Worm (Caenorhabditis elegans) whole organism, early embryonic: ENCODE results near the gene mex-1.
A peak's percentile ranks its signal among the peaks of the same experiment; 100 is the strongest.

ENCODE experiments used
- B0310.2 ChIP-seq: sonication (generic microtip); optimal IDR thresholded peaks from 2 replicates; lab custom pipeline; 2016; ENCODE audit warnings: mild to moderate bottlenecking, missing genetic modification characterization, missing compliant biosample characterization
- F13C5.2 ChIP-seq: sonication (generic microtip); optimal IDR thresholded peaks from 2 replicates; lab custom pipeline; 2017; ENCODE audit warnings: mild to moderate bottlenecking, missing genetic modification characterization, inconsistent platforms, missing compliant biosample characterization
- aly-1 ChIP-seq: sonication (generic microtip); optimal IDR thresholded peaks from 2 replicates; lab custom pipeline; 2016; ENCODE audit warnings: missing genetic modification characterization, missing compliant biosample characterization
- ama-1 ChIP-seq: fragments of 150-350 bp; optimal IDR thresholded peaks from 2 replicates; lab custom pipeline; 2014
- ceh-13 ChIP-seq: fragments of 200-800 bp; sonication (Bioruptor generic); optimal IDR thresholded peaks from 2 replicates; lab custom pipeline; 2018; ENCODE audit warnings: mild to moderate bottlenecking, missing genetic modification characterization, missing compliant biosample characterization
- ceh-36 ChIP-seq: sonication (generic microtip); optimal IDR thresholded peaks from 2 replicates; lab custom pipeline; 2016; ENCODE audit warnings: missing genetic modification characterization, inconsistent platforms, missing compliant biosample characterization
- ets-7 ChIP-seq: sonication (generic microtip); optimal IDR thresholded peaks from 2 replicates; lab custom pipeline; 2016; ENCODE audit warnings: missing genotype, missing genetic modification characterization, missing compliant biosample characterization
- flt-1 ChIP-seq: fragments of 200-800 bp; sonication (Bioruptor generic); IDR thresholded peaks from 2 replicates; pipeline ENCODE4 v1.3.6; 2022; ENCODE audit warnings: missing genetic modification characterization, missing compliant biosample characterization
- hmbx-1 ChIP-seq: sonication (generic microtip); optimal IDR thresholded peaks from 2 replicates; lab custom pipeline; 2016; ENCODE audit warnings: mild to moderate bottlenecking, missing genetic modification characterization, missing compliant biosample characterization
- hmg-4 ChIP-seq: fragments of 200-800 bp; sonication (Bioruptor generic); optimal IDR thresholded peaks from 2 replicates; lab custom pipeline; 2018; ENCODE audit warnings: mild to moderate bottlenecking, missing genetic modification characterization, missing compliant biosample characterization
- hnd-1 ChIP-seq: sonication (generic microtip); optimal IDR thresholded peaks from 2 replicates; lab custom pipeline; 2016; ENCODE audit warnings: missing genetic modification characterization, missing compliant biosample characterization
- pes-1 ChIP-seq: fragments of 200-800 bp; sonication (Bioruptor generic); IDR thresholded peaks from 2 replicates; pipeline ENCODE4 v1.3.6; 2022; ENCODE audit warnings: missing genetic modification reagents, missing genetic modification characterization, missing compliant biosample characterization
- scrt-1 ChIP-seq: fragments of 200-800 bp; sonication (Bioruptor generic); IDR thresholded peaks from 2 replicates; pipeline ENCODE4 v1.3.6; 2022; ENCODE audit warnings: missing genetic modification characterization, missing compliant biosample characterization
- sea-1 ChIP-seq: fragments of 200-800 bp; sonication (Bioruptor generic); conservative IDR thresholded peaks from 2 replicates; pipeline ENCODE4 v1.3.6; 2022; ENCODE audit warnings: missing genetic modification characterization, missing compliant biosample characterization
- tbx-11 ChIP-seq: fragments of 200-800 bp; sonication (Bioruptor generic); IDR thresholded peaks from 2 replicates; pipeline ENCODE4 v1.3.6; 2022; ENCODE audit warnings: missing genetic modification characterization, missing compliant biosample characterization
- tbx-37 ChIP-seq: fragments of 200-800 bp; sonication (Bioruptor generic); conservative IDR thresholded peaks from 2 replicates; pipeline ENCODE4 v1.3.6; 2022; ENCODE audit warnings: missing genetic modification reagents, missing genetic modification characterization, missing compliant biosample characterization
- tra-4 ChIP-seq: sonication (generic microtip); optimal IDR thresholded peaks from 2 replicates; lab custom pipeline; 2017; ENCODE audit warnings: missing genetic modification characterization, missing compliant biosample characterization

Gene mex-1

DNA sequence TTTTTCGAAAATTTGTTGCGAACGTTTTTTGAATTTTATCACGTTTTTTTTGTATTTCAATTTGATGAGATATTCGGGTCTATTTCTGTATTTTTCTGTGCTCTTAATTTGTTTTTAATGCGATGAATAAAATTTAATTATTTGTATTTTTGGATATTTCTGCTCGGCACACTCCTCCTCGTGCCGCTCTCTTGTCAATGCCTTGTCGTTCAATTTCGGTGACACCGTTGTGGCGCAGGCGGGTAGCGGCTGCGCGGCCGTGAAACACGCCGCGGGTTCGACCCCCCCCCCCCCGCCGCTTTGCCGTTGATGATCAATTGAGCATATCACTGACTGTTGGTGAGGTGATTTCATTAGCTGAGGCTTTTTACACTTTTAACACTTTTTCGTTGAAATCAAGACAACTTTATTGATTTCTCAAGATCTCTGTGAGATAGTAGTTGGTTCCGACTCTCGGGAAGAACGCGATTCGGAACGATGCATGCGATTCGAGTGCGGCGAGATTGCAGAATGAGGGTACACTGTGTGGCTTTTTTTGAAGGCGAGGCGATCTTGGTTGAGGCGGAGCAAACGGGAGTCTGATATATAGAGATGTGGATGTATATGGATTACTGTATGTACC, 7.7 kb upstream of the mex-1 start:
- TF ChIP-seq tbx-37 (peak; percentile 100), hmg-4 (GFP tag; lab: Kevin White, UChicago) (peak; percentile 100), ama-1 (lab: Kevin White, UChicago) (no peak), scrt-1 (GFP tag; lab: Robert Waterston, UW) (peak; percentile 100), sea-1 (peak; percentile 100), flt-1 (GFP tag; lab: Robert Waterston, UW) (peak; percentile 100), tra-4 (tag; lab: Kevin White, UChicago) (peak; percentile 100), ceh-36 (peak; percentile 99), F13C5.2 (tag; lab: Kevin White, UChicago) (peak; percentile 100), hnd-1 (tag; lab: Kevin White, UChicago) (peak; percentile 98), tbx-11 (GFP tag; lab: Robert Waterston, UW) (peak; percentile 100), ets-7 (tag; lab: Kevin White, UChicago) (peak; percentile 98), hmbx-1 (tag; lab: Kevin White, UChicago) (peak; percentile 96), aly-1 (peak; percentile 99), pes-1 (peak; percentile 99), ceh-13 (GFP tag; lab: Kevin White, UChicago) (peak; percentile 100), B0310.2 (tag; lab: Kevin White, UChicago) (peak; percentile 99)

DNA sequence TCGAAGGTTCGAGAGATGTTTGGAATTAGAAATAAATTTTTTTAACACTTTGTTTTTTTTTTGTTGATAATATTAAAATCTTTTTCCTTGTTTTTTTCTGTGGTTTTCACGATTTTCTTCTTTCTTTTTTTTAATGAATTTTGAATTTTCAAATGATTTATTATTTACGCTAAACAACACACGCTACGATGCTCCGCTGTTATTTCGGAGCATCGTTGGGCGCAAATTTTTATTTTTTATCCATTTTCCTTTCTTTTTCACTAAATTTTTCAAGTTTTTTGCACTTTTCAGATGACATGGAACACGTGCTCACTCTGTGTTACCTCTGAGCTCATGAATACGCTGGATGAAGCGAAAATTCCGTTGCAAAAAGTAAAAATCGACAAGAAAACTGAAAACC, 6.4 kb upstream of the mex-1 start, which contains the start of the genes W03C9.1 and W03C9.2:
Gene W03C9.1, minus strand, starts transcription at position 46 of the 400 bp plus-strand sequence.
Gene W03C9.2, plus strand, starts transcription at position 286 of the 400 bp plus-strand sequence.
- no peak for TF ChIP-seq hmbx-1 (tag; lab: Kevin White, UChicago)
- no peak for TF ChIP-seq ama-1 (lab: Kevin White, UChicago)
- no peak for TF ChIP-seq aly-1
- TF ChIP-seq tra-4 (tag; lab: Kevin White, UChicago) = no peak
- TF ChIP-seq sea-1 = no peak
- no peak for TF ChIP-seq tbx-11 (GFP tag; lab: Robert Waterston, UW)
- TF ChIP-seq pes-1 = no peak
- TF ChIP-seq flt-1 (GFP tag; lab: Robert Waterston, UW) = no peak
- TF ChIP-seq F13C5.2 (tag; lab: Kevin White, UChicago) = no peak

DNA sequence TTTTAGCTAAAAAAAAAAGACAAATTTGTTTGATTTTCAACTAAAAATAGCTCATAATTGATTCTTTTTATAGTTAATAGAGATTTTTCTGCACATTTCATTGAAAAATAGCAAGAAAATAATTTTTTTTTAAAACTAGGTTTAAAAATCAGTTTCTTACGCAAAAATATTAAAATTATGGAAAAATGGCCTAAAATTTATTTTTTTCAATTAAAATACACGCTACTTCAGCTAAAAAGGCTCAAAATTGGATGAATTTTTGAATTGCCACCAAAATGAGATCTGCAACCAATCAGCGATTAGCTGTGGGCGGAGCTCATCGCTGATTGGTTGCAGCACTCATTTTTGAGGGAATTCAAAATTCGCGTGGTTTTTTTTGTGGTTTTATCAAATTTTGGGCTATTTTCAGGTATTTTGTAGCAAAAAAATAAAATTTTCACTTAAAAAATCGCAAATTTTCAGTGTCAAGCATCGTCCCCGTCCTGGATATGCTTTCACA, 5.3 kb upstream of the mex-1 start:
- TF ChIP-seq ceh-13 (GFP tag; lab: Kevin White, UChicago) (no peak), flt-1 (GFP tag; lab: Robert Waterston, UW) (no peak), hmbx-1 (tag; lab: Kevin White, UChicago) (no peak), F13C5.2 (tag; lab: Kevin White, UChicago) (no peak), tbx-11 (GFP tag; lab: Robert Waterston, UW) (no peak), tbx-37 (no peak)

DNA sequence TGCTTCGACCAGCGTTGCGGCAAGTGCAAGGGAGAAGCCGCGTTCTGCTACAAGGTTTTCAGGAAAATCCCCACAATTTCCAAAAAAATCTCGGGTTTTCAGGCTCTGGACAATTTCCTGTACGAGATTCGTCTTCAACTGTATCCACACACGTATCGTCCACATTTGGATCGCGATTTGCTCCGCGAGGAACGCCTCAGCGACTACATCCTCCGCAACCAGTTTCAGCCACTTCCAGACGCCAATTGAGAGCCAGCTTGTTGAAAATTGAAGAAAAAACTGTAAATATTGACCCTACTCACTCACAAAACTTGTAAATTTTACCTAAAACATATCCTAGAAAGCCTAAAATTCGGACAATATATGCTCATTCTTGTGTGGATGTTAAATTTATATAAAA, 3.6 kb upstream of the mex-1 start:
- no peak for TF ChIP-seq tbx-11 (GFP tag; lab: Robert Waterston, UW)
- TF ChIP-seq ceh-36 = no peak
- TF ChIP-seq aly-1 = no peak
- TF ChIP-seq pes-1 = no peak
- TF ChIP-seq hnd-1 (tag; lab: Kevin White, UChicago) = no peak
- TF ChIP-seq ceh-13 (GFP tag; lab: Kevin White, UChicago) = no peak
- no peak for TF ChIP-seq sea-1
- TF ChIP-seq flt-1 (GFP tag; lab: Robert Waterston, UW) = no peak
- TF ChIP-seq hmg-4 (GFP tag; lab: Kevin White, UChicago) = no peak
- no peak for TF ChIP-seq ama-1 (lab: Kevin White, UChicago)
- no peak for TF ChIP-seq hmbx-1 (tag; lab: Kevin White, UChicago)
- TF ChIP-seq scrt-1 (GFP tag; lab: Robert Waterston, UW) = no peak
- TF ChIP-seq B0310.2 (tag; lab: Kevin White, UChicago) = no peak
- no peak for TF ChIP-seq tra-4 (tag; lab: Kevin White, UChicago)

DNA sequence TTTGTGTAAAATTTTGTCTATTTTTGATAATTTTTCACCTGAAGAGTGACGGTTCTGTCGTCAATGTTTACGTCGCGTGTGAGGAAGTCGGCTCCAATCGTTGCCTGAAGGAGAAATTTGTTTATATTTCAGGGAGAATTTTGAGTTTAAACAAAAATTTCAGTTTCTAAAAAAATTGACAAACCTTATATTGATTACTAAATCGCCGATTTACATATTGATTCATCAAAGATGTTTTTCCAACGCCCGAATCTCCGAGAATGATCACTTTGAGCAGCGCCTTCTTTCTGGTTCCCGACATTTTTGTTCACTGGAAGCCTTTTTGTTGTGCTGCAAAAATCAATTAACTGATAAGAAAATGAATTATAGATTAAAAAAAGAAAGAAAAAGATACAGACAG, 1.8 kb upstream of the mex-1 start, which contains the start of gene rab-7:
Gene rab-7, minus strand, starts transcription at position 330 of the 400 bp plus-strand sequence.
- no peak for TF ChIP-seq ama-1 (lab: Kevin White, UChicago)
- no peak for TF ChIP-seq ets-7 (tag; lab: Kevin White, UChicago)
- TF ChIP-seq F13C5.2 (tag; lab: Kevin White, UChicago) = no peak
- no peak for TF ChIP-seq tbx-37
- TF ChIP-seq tra-4 (tag; lab: Kevin White, UChicago) = no peak
- no peak for TF ChIP-seq hmg-4 (GFP tag; lab: Kevin White, UChicago)
- no peak for TF ChIP-seq scrt-1 (GFP tag; lab: Robert Waterston, UW)
- no peak for TF ChIP-seq ceh-36
- TF ChIP-seq ceh-13 (GFP tag; lab: Kevin White, UChicago) = no peak
- TF ChIP-seq hnd-1 (tag; lab: Kevin White, UChicago) = no peak
- TF ChIP-seq aly-1 = no peak
- TF ChIP-seq B0310.2 (tag; lab: Kevin White, UChicago) = no peak
- TF ChIP-seq hmbx-1 (tag; lab: Kevin White, UChicago) = no peak
- no peak for TF ChIP-seq tbx-11 (GFP tag; lab: Robert Waterston, UW)
- no peak for TF ChIP-seq sea-1
- no peak for TF ChIP-seq flt-1 (GFP tag; lab: Robert Waterston, UW)

DNA sequence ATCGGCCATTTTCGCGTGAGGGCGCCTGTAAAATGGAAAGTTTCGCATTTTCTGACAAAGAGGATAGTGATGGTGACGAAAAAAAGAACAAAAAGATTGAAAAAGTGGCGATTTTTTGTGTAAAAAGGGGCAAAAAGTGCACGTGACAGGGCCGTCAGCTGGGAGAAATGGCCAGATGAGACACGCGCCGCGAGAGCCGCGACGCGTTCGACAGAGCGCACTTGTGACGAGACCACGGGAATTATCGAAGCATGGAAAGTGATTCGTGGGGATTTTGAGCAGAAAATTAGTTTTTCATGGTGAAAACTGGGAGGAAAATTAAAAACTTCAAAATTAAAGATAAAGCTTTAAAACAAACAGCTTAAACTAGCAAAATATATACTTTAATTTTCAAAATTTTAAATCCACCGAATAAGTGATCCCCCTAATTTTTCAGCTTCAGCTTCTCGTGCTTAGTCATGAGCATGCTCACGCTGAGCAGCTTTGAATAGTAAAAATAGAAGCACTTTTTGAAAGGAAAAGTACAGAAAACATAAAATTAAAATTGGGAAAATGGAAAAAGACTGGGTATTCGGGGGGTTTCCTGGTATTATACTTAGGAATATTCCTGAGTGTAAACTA, 820 bp upstream of the mex-1 start, which contains the start of gene W03C9.5:
Gene W03C9.5, minus strand, starts transcription at position 38 of the 621 bp plus-strand sequence.
- peak; percentile 53 for TF ChIP-seq flt-1 (GFP tag; lab: Robert Waterston, UW)
- peak; percentile 35 for TF ChIP-seq aly-1
- TF ChIP-seq ama-1 (lab: Kevin White, UChicago) = no peak
- TF ChIP-seq sea-1 = peak; percentile 69
- peak; percentile 62 for TF ChIP-seq ceh-13 (GFP tag; lab: Kevin White, UChicago)
- 0 out of 2 replicates have a peak, but pooled peaks have one; percentile 46 for TF ChIP-seq tbx-11 (GFP tag; lab: Robert Waterston, UW)
- TF ChIP-seq tra-4 (tag; lab: Kevin White, UChicago) = peak; percentile 62
- peak; percentile 79 for TF ChIP-seq F13C5.2 (tag; lab: Kevin White, UChicago)
- TF ChIP-seq hnd-1 (tag; lab: Kevin White, UChicago) = peak; percentile 54
- TF ChIP-seq B0310.2 (tag; lab: Kevin White, UChicago) = peak; percentile 71
- TF ChIP-seq tbx-37 = peak; percentile 62; the same call in 1 of the 2 replicates
- TF ChIP-seq scrt-1 (GFP tag; lab: Robert Waterston, UW) = peak; percentile 59; the same call in 1 of the 2 replicates
- peak; percentile 85 for TF ChIP-seq hmg-4 (GFP tag; lab: Kevin White, UChicago)
- peak; percentile 36 for TF ChIP-seq hmbx-1 (tag; lab: Kevin White, UChicago)
- TF ChIP-seq ceh-36 = no peak
- peak; percentile 82 for TF ChIP-seq pes-1
- peak; percentile 78 for TF ChIP-seq ets-7 (tag; lab: Kevin White, UChicago)
